5 fruit fly cellular contexts compared by ENCODE assay signal in the genomic region with DNA sequence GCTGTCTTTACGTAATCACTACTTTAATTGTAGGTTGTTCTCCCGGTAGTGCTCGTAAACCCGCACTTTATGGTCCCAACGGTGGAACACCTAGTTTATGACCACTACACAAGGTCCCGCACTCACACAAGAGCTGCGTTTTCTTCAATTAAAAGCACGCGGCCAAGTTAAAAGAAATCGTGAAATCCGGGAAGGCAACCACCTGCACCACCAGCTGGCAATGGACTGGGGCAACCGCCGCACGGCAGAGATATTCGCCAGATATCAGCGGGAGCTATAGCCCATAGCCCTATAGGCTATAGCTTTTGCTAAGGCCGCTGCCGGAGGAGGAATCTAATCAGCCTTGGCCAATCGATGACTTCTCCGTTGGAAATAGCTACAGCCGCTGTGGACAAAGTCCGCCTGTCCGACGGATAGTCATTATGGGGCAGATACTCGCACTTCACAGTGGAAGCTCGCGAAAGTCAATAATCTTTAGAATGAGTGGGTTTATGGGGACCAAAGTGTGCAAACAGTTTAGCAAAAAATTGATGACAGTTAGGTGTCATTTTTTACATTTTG.
TF ChIP-seq lines count a peak whose summit lies in the region.

No protein-coding gene starts in this region.

- TF ChIP-seq CTCF in whole organism, embryonic (GFP tag; optimal IDR thresholded peaks at IDR 0.05; lab: Kevin White, UChicago) = no peak

TF ChIP-seq in whole organism, adult, 20 proteins besides CTCF, POLR2A, EP300 and RAD21:
- TF ChIP-seq kay (GFP tag; lab: Kevin White, UChicago; ENCODE audit: borderline replicate concordance) (peak; percentile 70), CG14711 (tag; optimal IDR thresholded peaks at IDR 0.05; lab: Kevin White, UChicago) (no peak), Hr96 (GFP tag; optimal IDR thresholded peaks at IDR 0.05; lab: Kevin White, UChicago) (peak; percentile 27), Mnt (GFP tag; optimal IDR thresholded peaks at IDR 0.05; lab: Kevin White, UChicago) (peak; percentile 59), CG7101 (tag; optimal IDR thresholded peaks at IDR 0.05; lab: Kevin White, UChicago) (no peak), CG12768 (GFP tag; optimal IDR thresholded peaks at IDR 0.05; lab: Kevin White, UChicago) (peak; percentile 39), ovo (GFP tag; optimal IDR thresholded peaks at IDR 0.05; lab: Kevin White, UChicago) (no peak), cic (GFP tag; optimal IDR thresholded peaks at IDR 0.05; lab: Kevin White, UChicago) (peak; percentile 84)

TF ChIP-seq in whole organism, embryonic, 481 proteins besides CTCF, POLR2A, EP300 and RAD21 (continues in another document):
- no peak for TF ChIP-seq gce (GFP tag; IDR thresholded peaks at IDR 0.05; lab: Robert Waterston, UW)
- TF ChIP-seq kah (GFP tag; optimal IDR thresholded peaks at IDR 0.05; lab: Kevin White, UChicago) = peak; percentile 40
- TF ChIP-seq Dref (GFP tag; IDR thresholded peaks at IDR 0.05; lab: Robert Waterston, UW) = peak; percentile 9; the same call in 1 of the 2 replicates
- TF ChIP-seq Drgx (GFP tag; IDR thresholded peaks at IDR 0.05; lab: Robert Waterston, UW) = peak; percentile 44; the same call in 1 of the 2 replicates
- TF ChIP-seq cwo (GFP tag; optimal IDR thresholded peaks at IDR 0.05; lab: Kevin White, UChicago) = no peak
- no peak for TF ChIP-seq bcd (GFP tag; optimal IDR thresholded peaks at IDR 0.05; lab: Kevin White, UChicago)
- peak; percentile 11 for TF ChIP-seq CG10543 (GFP tag; optimal IDR thresholded peaks at IDR 0.05; lab: Kevin White, UChicago)
- 0 out of 3 replicates have a peak, but pooled peaks have one; percentile 25 for TF ChIP-seq CG11560 (tag; IDR thresholded peaks at IDR 0.05; lab: Robert Waterston, UW)
- peak; percentile 49 for TF ChIP-seq nom (GFP tag; optimal IDR thresholded peaks at IDR 0.05; lab: Kevin White, UChicago)
- no peak for TF ChIP-seq D (optimal IDR thresholded peaks at IDR 0.05; lab: Kevin White, UChicago)
- TF ChIP-seq D (GFP tag; optimal IDR thresholded peaks at IDR 0.05; lab: Kevin White, UChicago) = no peak
- TF ChIP-seq mirr (GFP tag; optimal IDR thresholded peaks at IDR 0.05; lab: Kevin White, UChicago) = peak; percentile 27
- TF ChIP-seq ro (GFP tag; IDR thresholded peaks at IDR 0.05; lab: Robert Waterston, UW) = 0 out of 2 replicates have a peak, but pooled peaks have one; percentile 11
- TF ChIP-seq CG6791 (GFP tag; IDR thresholded peaks at IDR 0.05; lab: Robert Waterston, UW; ENCODE audit: partially characterized antibody) = no peak
- no peak for TF ChIP-seq Ssrp (tag; optimal IDR thresholded peaks at IDR 0.05; lab: Kevin White, UChicago)
- TF ChIP-seq Pdp1 (GFP tag; optimal IDR thresholded peaks at IDR 0.05; lab: Kevin White, UChicago) = peak in 1 of 2 experiments; percentile 13
- TF ChIP-seq Med (GFP tag; lab: Kevin White, UChicago) = peak; percentile 71
- TF ChIP-seq CG2678 (tag; optimal IDR thresholded peaks at IDR 0.05; lab: Kevin White, UChicago) = peak; percentile 3

TF ChIP-seq in whole organism, prepupa, 60 proteins besides CTCF, POLR2A, EP300 and RAD21:
- TF ChIP-seq Eip78C (GFP tag; lab: Kevin White, UChicago) (peak; percentile 38), CG8119 (GFP tag; IDR thresholded peaks at IDR 0.05; lab: Robert Waterston, UW) (peak; percentile 51; the same call in 1 of the 3 replicates), Sox14 (GFP tag; optimal IDR thresholded peaks at IDR 0.05; lab: Kevin White, UChicago) (no peak), ss (GFP tag; optimal IDR thresholded peaks at IDR 0.05; lab: Kevin White, UChicago) (peak in 1 of 2 experiments; percentile 9), eg (GFP tag; IDR thresholded peaks at IDR 0.05; lab: Robert Waterston, UW) (no peak; the same call in 2 of the 3 replicates), fd59A (GFP tag; optimal IDR thresholded peaks at IDR 0.05; lab: Kevin White, UChicago) (no peak), CG6276 (GFP tag; optimal IDR thresholded peaks at IDR 0.05; lab: Kevin White, UChicago) (peak; percentile 52), CG11902 (GFP tag; optimal IDR thresholded peaks at IDR 0.05; lab: Kevin White, UChicago) (no peak), Hr39 (GFP tag; optimal IDR thresholded peaks at IDR 0.05; lab: Kevin White, UChicago) (no peak), fkh (GFP tag; optimal IDR thresholded peaks at IDR 0.05; lab: Kevin White, UChicago) (no peak), CG7368 (GFP tag; optimal IDR thresholded peaks at IDR 0.05; lab: Kevin White, UChicago) (no peak), CG16779 (tag; optimal IDR thresholded peaks at IDR 0.05; lab: Kevin White, UChicago) (peak; percentile 15), Eip75B (GFP tag; optimal IDR thresholded peaks at IDR 0.05; lab: Kevin White, UChicago) (no peak), Hr38 (GFP tag; optimal IDR thresholded peaks at IDR 0.05; lab: Kevin White, UChicago) (no peak), vri (GFP tag; optimal IDR thresholded peaks at IDR 0.05; lab: Kevin White, UChicago) (peak; percentile 32), CG11762 (GFP tag; optimal IDR thresholded peaks at IDR 0.05; lab: Kevin White, UChicago; ENCODE audit: insufficient read depth) (no peak)

TF ChIP-seq in whole organism, pupa, 21 proteins besides CTCF, POLR2A, EP300 and RAD21:
- TF ChIP-seq CG12605 (GFP tag; IDR thresholded peaks at IDR 0.05; lab: Robert Waterston, UW) = peak; percentile 37; the same call in 1 of the 2 replicates
- peak; percentile 12 for TF ChIP-seq CG8301 (tag; optimal IDR thresholded peaks at IDR 0.05; lab: Kevin White, UChicago)
- no peak for TF ChIP-seq Pif1A (GFP tag; optimal IDR thresholded peaks at IDR 0.05; lab: Kevin White, UChicago)
- peak; percentile 18 for TF ChIP-seq gl (tag; optimal IDR thresholded peaks at IDR 0.05; lab: Kevin White, UChicago)
- 0 out of 2 replicates have a peak, but pooled peaks have one; percentile 32 for TF ChIP-seq Ets98B (GFP tag; IDR thresholded peaks at IDR 0.05; lab: Robert Waterston, UW)
- TF ChIP-seq CG17806 (tag; optimal IDR thresholded peaks at IDR 0.05; lab: Kevin White, UChicago) = no peak
- peak; percentile 40; the same call in 1 of the 3 replicates for TF ChIP-seq fd96Ca (GFP tag; IDR thresholded peaks at IDR 0.05; lab: Robert Waterston, UW)
- peak; percentile 41; the same call in 1 of the 3 replicates for TF ChIP-seq CG4496 (GFP tag; IDR thresholded peaks at IDR 0.05; lab: Robert Waterston, UW)
TF ChIP-seq in whole organism, pupa: peak in this region for 6.

TF ChIP-seq in whole organism, wandering third instar larva, 38 proteins besides CTCF, POLR2A, EP300 and RAD21:
- TF ChIP-seq Hnf4 (GFP tag; optimal IDR thresholded peaks at IDR 0.05; lab: Kevin White, UChicago) = no peak
- TF ChIP-seq br (GFP tag; optimal IDR thresholded peaks at IDR 0.05; lab: Kevin White, UChicago) = no peak
- peak; percentile 12 for TF ChIP-seq h (GFP tag; optimal IDR thresholded peaks at IDR 0.05; lab: Kevin White, UChicago)
